Fruit fly (Drosophila melanogaster) whole organism, embryonic: Measurements from ENCODE around the gene LIMK1.

ENCODE experiments used
- Blimp-1 ChIP-seq: fragments of 200-800 bp; sonication (Bioruptor generic); optimal IDR thresholded peaks from 3 replicates; lab custom pipeline; 2018; ENCODE audit warnings: missing biosample characterization, missing genetic modification characterization, mild to moderate bottlenecking, moderate library complexity, missing genetic modification reagents
- C15 ChIP-seq: fragments of 200-800 bp; sonication (Bioruptor generic); IDR thresholded peaks from 3 replicates; pipeline ENCODE4 v1.3.6; 2022; ENCODE audit warnings: missing biosample characterization, missing genetic modification characterization
- CG10147 ChIP-seq: fragments of 200-800 bp; sonication (Bioruptor generic); optimal IDR thresholded peaks from 2 replicates; lab custom pipeline; 2019; ENCODE audit warnings: missing biosample characterization, mild to moderate bottlenecking, missing genetic modification characterization, moderate library complexity
- CG1024 ChIP-seq: fragments of 200-800 bp; sonication (Bioruptor generic); IDR thresholded peaks from 2 replicates; pipeline ENCODE4 v1.3.6; 2022; ENCODE audit warnings: missing biosample characterization, missing genetic modification characterization
- CG10565 ChIP-seq: fragments of 200-800 bp; sonication (Bioruptor generic); optimal IDR thresholded peaks from 3 replicates; lab custom pipeline; 2016; ENCODE audit warnings: missing biosample characterization, mild to moderate bottlenecking, missing genetic modification characterization
- CG10959 ChIP-seq: fragments of 200-800 bp; sonication (Bioruptor generic); IDR thresholded peaks from 2 replicates; pipeline ENCODE4 v1.3.6; 2022; ENCODE audit warnings: missing biosample characterization, missing genetic modification characterization
- CG11093 ChIP-seq: fragments of 200-800 bp; sonication (Bioruptor generic); IDR thresholded peaks from 3 replicates; pipeline ENCODE4 v1.3.6; 2022; ENCODE audit warnings: missing biosample characterization, missing genetic modification characterization
- CG11247 ChIP-seq: fragments of 200-800 bp; sonication (Bioruptor generic); IDR thresholded peaks from 2 replicates; pipeline ENCODE4 v1.3.6; 2022; ENCODE audit warnings: missing biosample characterization, missing genetic modification characterization
- CG11398 ChIP-seq: fragments of 200-800 bp; sonication (Bioruptor generic); optimal IDR thresholded peaks from 2 replicates; lab custom pipeline; 2016; ENCODE audit warnings: missing biosample characterization, missing genetic modification characterization
- CG11695 ChIP-seq: fragments of 200-800 bp; sonication (Bioruptor generic); IDR thresholded peaks from 3 replicates; pipeline ENCODE4 v1.3.6; 2022; ENCODE audit warnings: missing biosample characterization, missing genetic modification characterization
- CG1233 ChIP-seq: fragments of 200-800 bp; sonication (Bioruptor generic); optimal IDR thresholded peaks from 4 replicates; lab custom pipeline; 2018; ENCODE audit warnings: missing biosample characterization, mild to moderate bottlenecking, missing genetic modification characterization
- CG12942 ChIP-seq: fragments of 200-800 bp; sonication (Bioruptor generic); optimal IDR thresholded peaks from 3 replicates; lab custom pipeline; 2016; ENCODE audit warnings: missing biosample characterization, missing genetic modification characterization
- CG14050 ChIP-seq: fragments of 200-800 bp; sonication (Bioruptor generic); IDR thresholded peaks from 3 replicates; pipeline ENCODE4 v1.3.6; 2022; ENCODE audit warnings: missing biosample characterization, missing genetic modification characterization
- CG15011 ChIP-seq: fragments of 200-800 bp; sonication (Bioruptor generic); optimal IDR thresholded peaks from 3 replicates; lab custom pipeline; 2018; ENCODE audit warnings: missing biosample characterization, mild to moderate bottlenecking, missing genetic modification characterization
- CG15269 ChIP-seq: fragments of 200-800 bp; sonication (Bioruptor generic); optimal IDR thresholded peaks from 2 replicates; lab custom pipeline; 2018; ENCODE audit warnings: missing biosample characterization, mild to moderate bottlenecking, missing genetic modification characterization, moderate library complexity
- CG17912 ChIP-seq: fragments of 200-800 bp; sonication (Bioruptor generic); optimal IDR thresholded peaks from 2 replicates; lab custom pipeline; 2018; ENCODE audit warnings: missing biosample characterization, mild to moderate bottlenecking, missing genetic modification characterization
- CG1792 ChIP-seq: fragments of 200-800 bp; sonication (Bioruptor generic); optimal IDR thresholded peaks from 2 replicates; lab custom pipeline; 2016; ENCODE audit warnings: missing biosample characterization, missing genetic modification characterization
- CG2129 ChIP-seq: fragments of 200-800 bp; sonication (Bioruptor generic); IDR thresholded peaks from 2 replicates; pipeline ENCODE4 v1.3.6; 2022; ENCODE audit warnings: missing biosample characterization, missing genetic modification characterization; ENCODE audit not compliant: partially characterized antibody
- CG3163 ChIP-seq: fragments of 200-800 bp; sonication (Bioruptor generic); optimal IDR thresholded peaks from 3 replicates; lab custom pipeline; 2016; ENCODE audit warnings: missing biosample characterization, missing genetic modification characterization
- CG3281 ChIP-seq: fragments of 200-800 bp; sonication (Bioruptor generic); optimal IDR thresholded peaks from 3 replicates; lab custom pipeline; 2017; ENCODE audit warnings: missing biosample characterization, mild to moderate bottlenecking, missing genetic modification characterization
- CG34422 ChIP-seq: fragments of 200-800 bp; sonication (Bioruptor generic); IDR thresholded peaks from 3 replicates; pipeline ENCODE4 v1.3.6; 2022; ENCODE audit warnings: missing biosample characterization, missing genetic modification characterization
- CG4424 ChIP-seq: fragments of 200-800 bp; sonication (Bioruptor generic); optimal IDR thresholded peaks from 3 replicates; lab custom pipeline; 2016; ENCODE audit warnings: missing biosample characterization, missing genetic modification characterization
- CG4820 ChIP-seq: fragments of 200-800 bp; sonication (Bioruptor generic); optimal IDR thresholded peaks from 3 replicates; lab custom pipeline; 2016; ENCODE audit warnings: missing biosample characterization, missing genetic modification characterization
- CG4854 ChIP-seq: fragments of 200-800 bp; sonication (Bioruptor generic); optimal IDR thresholded peaks from 2 replicates; lab custom pipeline; 2016; ENCODE audit warnings: missing biosample characterization, missing genetic modification characterization, inconsistent platforms
- CG5245 ChIP-seq: fragments of 200-800 bp; sonication (Bioruptor generic); optimal IDR thresholded peaks from 3 replicates; lab custom pipeline; 2016; ENCODE audit warnings: missing biosample characterization, missing genetic modification characterization
- CG6765 ChIP-seq: fragments of 200-800 bp; sonication (Bioruptor generic); optimal IDR thresholded peaks from 3 replicates; lab custom pipeline; 2017; ENCODE audit warnings: missing biosample characterization, mild to moderate bottlenecking, missing genetic modification characterization
- CG6854 ChIP-seq: fragments of 200-800 bp; sonication (Bioruptor generic); optimal IDR thresholded peaks from 3 replicates; lab custom pipeline; 2017; ENCODE audit warnings: missing biosample characterization, mild to moderate bottlenecking, missing genetic modification characterization
- CG7357 ChIP-seq: fragments of 200-800 bp; sonication (Bioruptor generic); IDR thresholded peaks from 3 replicates; pipeline ENCODE4 v1.3.6; 2022; ENCODE audit warnings: missing biosample characterization, missing genetic modification characterization
- CG7786 ChIP-seq: fragments of 200-800 bp; sonication (Bioruptor generic); optimal IDR thresholded peaks from 2 replicates; lab custom pipeline; 2016; ENCODE audit warnings: missing biosample characterization, missing genetic modification characterization
- CG7987 ChIP-seq: fragments of 200-800 bp; sonication (Bioruptor generic); optimal IDR thresholded peaks from 2 replicates; lab custom pipeline; 2018; ENCODE audit warnings: missing biosample characterization, mild to moderate bottlenecking, missing genetic modification characterization, moderate library complexity
- CG8924 ChIP-seq: fragments of 200-800 bp; optimal IDR thresholded peaks from 3 replicates; lab custom pipeline; 2019; ENCODE audit warnings: missing biosample characterization, mild to moderate bottlenecking, missing genetic modification characterization, moderate library complexity
- CG9609 ChIP-seq: fragments of 200-800 bp; sonication (Bioruptor generic); optimal IDR thresholded peaks from 3 replicates; lab custom pipeline; 2016; ENCODE audit warnings: missing biosample characterization, missing genetic modification characterization
- Lpt ChIP-seq: fragments of >200 bp; optimal IDR thresholded peaks from 2 replicates; lab custom pipeline; 2018; ENCODE audit warnings: missing biosample characterization, missing genetic modification characterization
- NK7.1 ChIP-seq: fragments of 200-800 bp; sonication (Bioruptor generic); optimal IDR thresholded peaks from 3 replicates; lab custom pipeline; 2016; ENCODE audit warnings: missing biosample characterization, missing genetic modification characterization
- amos ChIP-seq: fragments of 200-800 bp; sonication (Bioruptor generic); IDR thresholded peaks from 2 replicates; pipeline ENCODE4 v1.3.6; 2022; ENCODE audit warnings: missing biosample characterization, missing genetic modification characterization; ENCODE audit not compliant: partially characterized antibody
- btn ChIP-seq: fragments of 200-800 bp; sonication (Bioruptor generic); optimal IDR thresholded peaks from 2 replicates; lab custom pipeline; 2016; ENCODE audit warnings: missing biosample characterization, missing genetic modification characterization
- chinmo ChIP-seq: fragments of 200-800 bp; sonication (Bioruptor generic); IDR thresholded peaks from 4 replicates; pipeline ENCODE4 v1.3.6; 2022; ENCODE audit warnings: missing biosample characterization, missing genetic modification characterization; ENCODE audit not compliant: partially characterized antibody
- chn ChIP-seq: fragments of 200-800 bp; sonication (Bioruptor generic); optimal IDR thresholded peaks from 2 replicates; lab custom pipeline; 2016; ENCODE audit warnings: missing biosample characterization, missing genetic modification characterization
- crol ChIP-seq: fragments of 200-800 bp; sonication (Bioruptor generic); IDR thresholded peaks from 2 replicates; pipeline ENCODE4 v1.3.6; 2022; ENCODE audit warnings: missing biosample characterization, missing genetic modification characterization
- eyg ChIP-seq: fragments of 200-800 bp; sonication (Bioruptor generic); optimal IDR thresholded peaks from 3 replicates; lab custom pipeline; 2016; ENCODE audit warnings: missing biosample characterization, missing genetic modification characterization
- gem ChIP-seq: fragments of 200-800 bp; sonication (Bioruptor generic); optimal IDR thresholded peaks from 2 replicates; lab custom pipeline; 2019; ENCODE audit warnings: missing biosample characterization, mild to moderate bottlenecking, missing genetic modification characterization, moderate library complexity
- grn ChIP-seq: fragments of 200-800 bp; sonication (Bioruptor generic); optimal IDR thresholded peaks from 3 replicates; lab custom pipeline; 2017; ENCODE audit warnings: missing biosample characterization, missing genetic modification characterization
- gt ChIP-seq: fragments of 200-800 bp; sonication (Bioruptor generic); IDR thresholded peaks from 2 replicates; pipeline ENCODE4 v1.3.6; 2022; ENCODE audit warnings: missing biosample characterization, missing genetic modification characterization
- h ChIP-seq: fragments of >200 bp; optimal IDR thresholded peaks from 2 replicates; lab custom pipeline; 2017
- inv ChIP-seq: fragments of 200-800 bp; sonication (Bioruptor generic); IDR thresholded peaks from 2 replicates; pipeline ENCODE4 v1.3.6; 2022; ENCODE audit warnings: missing biosample characterization, missing genetic modification characterization; ENCODE audit not compliant: partially characterized antibody
- knrl ChIP-seq: fragments of 200-800 bp; sonication (Bioruptor generic); IDR thresholded peaks from 3 replicates; pipeline ENCODE4 v1.3.6; 2022; ENCODE audit warnings: missing biosample characterization, missing genetic modification characterization; ENCODE audit not compliant: partially characterized antibody
- lov ChIP-seq, 2 experiments: fragments of 200-800 bp in 1 of 2; fragments of >200 bp in 1 of 2; sonication (Bioruptor generic) in 1 of 2; IDR thresholded peaks in 1 of 2; optimal IDR thresholded peaks in 1 of 2; 2 replicates in 1 of 2; 3 replicates in 1 of 2; pipeline versions ENCODE4 v1.3.6 to Lab custom; 2017 to 2022; ENCODE audit warnings: missing biosample characterization in 1 of 2, missing genetic modification characterization in 1 of 2
- mam ChIP-seq: fragments of 200-800 bp; sonication (Bioruptor generic); optimal IDR thresholded peaks from 3 replicates; lab custom pipeline; 2016; ENCODE audit warnings: missing biosample characterization, missing genetic modification characterization
- sens-2 ChIP-seq: fragments of 200-800 bp; sonication (Bioruptor generic); IDR thresholded peaks from 2 replicates; pipeline ENCODE4 v1.3.6; 2022; ENCODE audit warnings: missing biosample characterization, missing genetic modification characterization
- tup ChIP-seq: fragments of 200-800 bp; sonication (Bioruptor generic); optimal IDR thresholded peaks from 2 replicates; lab custom pipeline; 2016; ENCODE audit warnings: missing biosample characterization, mild to moderate bottlenecking, missing genetic modification characterization, moderate library complexity

Gene LIMK1

dm6 chrX:12595610-12596336 is 3.8 kb upstream of the LIMK1 start, which contains the start of the genes CG1824 and Sec16 (continued):
- TF ChIP-seq CG8924 (tag; lab: Kevin White, UChicago) (peak; percentile 45), CG10959 (no peak), CG11398 (GFP tag; lab: Kevin White, UChicago) (no peak), CG3163 (GFP tag; lab: Kevin White, UChicago) (no peak), CG5245 (no peak), CG17912 (GFP tag; lab: Kevin White, UChicago) (no peak), chinmo (GFP tag; lab: Robert Waterston, UW) (no peak), NK7.1 (GFP tag; lab: Kevin White, UChicago) (no peak), crol (no peak), mam (peak; percentile 24), eyg (GFP tag; lab: Kevin White, UChicago) (no peak), CG1024 (GFP tag; lab: Robert Waterston, UW) (no peak), chn (GFP tag; lab: Kevin White, UChicago) (no peak), CG7987 (GFP tag; lab: Kevin White, UChicago) (no peak), CG12942 (GFP tag; lab: Kevin White, UChicago) (peak; percentile 34), tup (GFP tag; lab: Kevin White, UChicago) (no peak), amos (GFP tag; lab: Robert Waterston, UW) (0 out of 2 replicates have a peak, but pooled peaks have one; percentile 43), grn (GFP tag; lab: Kevin White, UChicago) (no peak), CG11695 (GFP tag; lab: Robert Waterston, UW) (0 out of 3 replicates have a peak, but pooled peaks have one; percentile 22), CG3281 (GFP tag; lab: Kevin White, UChicago) (peak; percentile 38), CG10565 (no peak), inv (GFP tag; lab: Robert Waterston, UW) (peak; percentile 21; the same call in 1 of the 2 replicates), CG4424 (peak; percentile 56), CG4820 (GFP tag; lab: Kevin White, UChicago) (no peak), CG34422 (no peak; the same call in 1 of the 3 replicates), CG15011 (no peak), lov (optimal IDR thresholded peaks at IDR 0.05; lab: Kevin White, UChicago) (no peak), lov (GFP tag; IDR thresholded peaks at IDR 0.05; lab: Robert Waterston, UW) (no peak), CG1792 (GFP tag; lab: Kevin White, UChicago) (no peak), CG11247 (GFP tag; lab: Robert Waterston, UW) (0 out of 2 replicates have a peak, but pooled peaks have one; percentile 6), CG6765 (GFP tag; lab: Kevin White, UChicago) (no peak), CG11093 (no peak), gt (GFP tag; lab: Robert Waterston, UW) (no peak), CG1233 (GFP tag; lab: Kevin White, UChicago) (no peak), CG10147 (GFP tag; lab: Kevin White, UChicago) (no peak), CG7786 (GFP tag; lab: Kevin White, UChicago) (peak; percentile 7), gem (tag; lab: Kevin White, UChicago) (peak; percentile 70), Blimp-1 (GFP tag; lab: Kevin White, UChicago) (no peak), Lpt (GFP tag; lab: Kevin White, UChicago) (no peak), C15 (GFP tag; lab: Robert Waterston, UW) (no peak), sens-2 (GFP tag; lab: Robert Waterston, UW) (no peak), h (no peak), CG6854 (GFP tag; lab: Kevin White, UChicago) (no peak), knrl (GFP tag; lab: Robert Waterston, UW) (peak; percentile 39; the same call in 1 of the 3 replicates), btn (no peak), CG15269 (tag; lab: Kevin White, UChicago) (no peak), CG14050 (GFP tag; lab: Robert Waterston, UW) (no peak), CG7357 (GFP tag; lab: Robert Waterston, UW) (0 out of 3 replicates have a peak, but pooled peaks have one; percentile 7), CG2129 (peak; percentile 26; the same call in 1 of the 2 replicates), CG4854 (no peak), CG9609 (GFP tag; lab: Kevin White, UChicago) (no peak)
